Fruit fly (Drosophila melanogaster) whole organism: Measurements from ENCODE around the gene CG13065.

Experiments used
- CG8478 ChIP-seq: fragments of >200 bp; optimal IDR thresholded peaks from 2 replicates; lab custom pipeline; 2018; ENCODE audit warnings: inconsistent platforms
- Dll ChIP-seq: fragments of >200 bp; optimal IDR thresholded peaks from 2 replicates; lab custom pipeline; 2017
- EcR ChIP-seq, 2 experiments: fragments of >200 bp; optimal IDR thresholded peaks; 2 replicates each; lab custom pipeline; 2017; ENCODE audit warnings: missing biosample characterization in 2 of 2, missing genetic modification characterization in 2 of 2, missing genetic modification reagents in 2 of 2
- pan ChIP-seq: fragments of >200 bp; optimal IDR thresholded peaks from 2 replicates; lab custom pipeline; 2017
- psq ChIP-seq: fragments of >200 bp; optimal IDR thresholded peaks from 2 replicates; lab custom pipeline; 2017
- usp ChIP-seq: fragments of >200 bp; optimal IDR thresholded peaks from 2 replicates; lab custom pipeline; 2017; ENCODE audit warnings: missing biosample characterization, missing genetic modification characterization, mixed read lengths

DNA sequence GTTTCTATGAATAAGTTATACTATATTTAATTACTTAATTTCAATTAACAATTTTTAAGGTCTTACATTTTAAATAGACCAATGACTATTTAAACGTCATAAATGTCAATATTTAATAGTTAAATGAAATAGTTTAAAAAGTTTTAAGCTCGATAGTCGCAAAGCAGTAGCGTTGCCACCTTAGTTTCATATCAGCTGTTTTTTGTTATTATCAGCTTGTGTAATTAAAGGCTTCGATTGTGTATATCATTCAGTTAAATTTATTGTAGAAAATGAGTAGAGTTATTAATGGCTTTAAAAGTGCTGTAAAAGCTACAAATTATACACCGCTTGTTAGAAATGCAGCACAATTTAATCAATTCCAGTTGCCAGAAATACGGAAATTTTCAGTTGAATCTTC lies 44.3 kb upstream of the CG13065 start, which contains the start of gene Hsc20:
- TF ChIP-seq pan (lab: Kevin White, UChicago): no peak
- TF ChIP-seq CG8478 (lab: Kevin White, UChicago): no peak
- no peak for TF ChIP-seq Dll (lab: Kevin White, UChicago)
- TF ChIP-seq usp (GFP tag; lab: Kevin White, UChicago): no peak
- TF ChIP-seq EcR (GFP tag; optimal IDR thresholded peaks at IDR 0.05; lab: Kevin White, UChicago): no peak
- TF ChIP-seq psq (lab: Kevin White, UChicago): no peak
